Fruit fly (Drosophila melanogaster): ENCODE results near the gene nmd.

Gene nmd

DNA sequence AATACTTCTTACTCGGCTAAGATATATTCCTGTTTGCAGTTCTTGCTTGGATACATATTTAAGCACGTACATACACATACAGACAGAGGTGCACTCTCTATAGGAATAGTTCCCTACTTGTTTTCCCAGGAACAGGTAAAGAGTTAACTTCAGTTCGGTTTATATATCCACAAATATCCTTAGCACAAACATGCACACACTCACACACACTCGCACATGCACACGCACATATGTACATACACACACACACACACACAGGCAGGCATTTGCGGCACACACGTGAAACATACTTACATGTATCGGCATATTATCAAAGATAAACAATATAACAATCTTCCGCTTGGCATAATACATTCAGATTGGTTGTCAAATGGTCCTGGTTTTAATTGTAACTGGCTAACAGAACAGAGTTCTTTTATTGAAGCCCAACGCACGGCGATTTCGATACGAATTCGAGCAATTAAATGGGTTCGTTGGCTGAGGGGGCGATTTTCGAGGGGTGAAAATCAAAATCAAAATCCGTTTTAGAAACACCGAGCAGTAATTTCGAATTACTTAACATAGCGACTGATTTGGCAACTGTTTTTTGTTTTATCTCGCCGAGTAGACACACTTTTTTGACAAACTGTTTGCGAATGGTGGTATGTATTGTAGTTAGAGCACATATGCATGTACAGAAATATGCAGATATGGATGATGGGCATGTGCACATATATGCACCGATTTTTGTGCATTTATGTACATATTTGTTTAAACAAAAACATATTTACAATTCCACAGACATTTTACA, 43.6 kb downstream of the nmd start:
- TF ChIP-seq sage (GFP tag; optimal IDR thresholded peaks at IDR 0.05) = no peak
- peak; percentile 9 for TF ChIP-seq ey (GFP tag; optimal IDR thresholded peaks at IDR 0.05)
- no peak for TF ChIP-seq Hr78 (GFP tag; optimal IDR thresholded peaks at IDR 0.05)
- no peak for TF ChIP-seq Myc (optimal IDR thresholded peaks at IDR 0.05)
- peak; percentile 52 for TF ChIP-seq N (GFP tag; optimal IDR thresholded peaks at IDR 0.05)
- TF ChIP-seq h (GFP tag; optimal IDR thresholded peaks at IDR 0.05) = no peak
- TF ChIP-seq Dfd (GFP tag; optimal IDR thresholded peaks at IDR 0.05) = peak; percentile 93
- no peak for TF ChIP-seq dmrt93B (GFP tag; optimal IDR thresholded peaks at IDR 0.05)
- no peak for TF ChIP-seq CG9705 (GFP tag; optimal IDR thresholded peaks at IDR 0.05)
- no peak for TF ChIP-seq Dif (GFP tag; optimal IDR thresholded peaks at IDR 0.05; ENCODE audit: partially characterized antibody)
- TF ChIP-seq br (GFP tag; optimal IDR thresholded peaks at IDR 0.05) = no peak

DNA sequence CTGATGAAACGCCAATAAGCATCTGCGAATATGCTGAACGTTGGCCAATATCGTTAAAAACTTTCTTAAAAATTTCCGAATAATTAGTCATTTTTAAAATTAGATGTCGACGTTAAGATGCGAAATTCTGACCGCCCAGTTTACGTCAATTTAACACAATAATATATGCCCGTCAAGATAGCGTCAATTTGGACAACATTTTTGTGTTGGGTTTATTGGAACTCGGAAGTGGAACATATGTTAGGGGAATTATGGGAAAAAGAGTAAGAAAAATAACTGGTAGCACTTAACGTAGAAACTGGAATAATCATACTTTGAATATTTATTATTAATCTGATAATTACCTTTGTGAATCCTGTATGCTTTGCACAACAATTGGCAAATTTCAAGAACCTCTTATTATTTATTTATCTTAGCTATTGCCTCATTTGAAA, 48.0 kb downstream of the nmd start, which contains the start of gene CG5676:
Gene CG5676 (minus strand): TSS at position 167 of the 434 bp plus-strand sequence.
- TF ChIP-seq Myc (optimal IDR thresholded peaks at IDR 0.05) (no peak), GATAd (GFP tag; optimal IDR thresholded peaks at IDR 0.05) (no peak), sage (GFP tag; optimal IDR thresholded peaks at IDR 0.05) (peak; percentile 40), woc (GFP tag; optimal IDR thresholded peaks at IDR 0.05) (peak; percentile 41), Rel (GFP tag; optimal IDR thresholded peaks at IDR 0.05) (no peak), Rel (tag; optimal IDR thresholded peaks at IDR 0.05) (no peak), Hr78 (GFP tag; optimal IDR thresholded peaks at IDR 0.05) (no peak)

Data from whole organism, wandering third instar larva.